Fruit fly (Drosophila melanogaster): ENCODE data around the gene U2af38.
A peak's percentile ranks its signal among the peaks of the same experiment; 100 is the strongest.

Gene U2af38

dm6 chr2L:322915-323314, 28.4 kb upstream of the U2af38 start (continued):
- no peak for TF ChIP-seq Chrac-16 (GFP tag; optimal IDR thresholded peaks at IDR 0.05)
- TF ChIP-seq cwo (GFP tag; optimal IDR thresholded peaks at IDR 0.05), result peak; percentile 0
- no peak for TF ChIP-seq gsb-n (tag; optimal IDR thresholded peaks at IDR 0.05)
- TF ChIP-seq org-1 (GFP tag; optimal IDR thresholded peaks at IDR 0.05), result no peak
- TF ChIP-seq B-H2 (GFP tag; optimal IDR thresholded peaks at IDR 0.05), result no peak
- TF ChIP-seq TFAM (GFP tag; optimal IDR thresholded peaks at IDR 0.05), result no peak
- TF ChIP-seq Dip3 (GFP tag; optimal IDR thresholded peaks at IDR 0.05), result no peak
- TF ChIP-seq CG11247 (GFP tag; IDR thresholded peaks at IDR 0.05), result no peak
- TF ChIP-seq CG3847 (GFP tag; IDR thresholded peaks at IDR 0.05), result no peak
- TF ChIP-seq mld (GFP tag; IDR thresholded peaks at IDR 0.05; ENCODE audit: partially characterized antibody), result no peak
- peak; percentile 55 for TF ChIP-seq GATAe (GFP tag; conservative IDR thresholded peaks at IDR 0.05)
- no peak for TF ChIP-seq Pdp1 (GFP tag; optimal IDR thresholded peaks at IDR 0.05)
- TF ChIP-seq CG6254 (GFP tag; optimal IDR thresholded peaks at IDR 0.05), result peak; percentile 29
- no peak for TF ChIP-seq br (optimal IDR thresholded peaks at IDR 0.05)
- peak; percentile 24 for TF ChIP-seq CG13296 (GFP tag; optimal IDR thresholded peaks at IDR 0.05)
- TF ChIP-seq CG12071 (GFP tag; optimal IDR thresholded peaks at IDR 0.05), result peak; percentile 46
- no peak for TF ChIP-seq slbo (GFP tag; IDR thresholded peaks at IDR 0.05)
- no peak for TF ChIP-seq CG1603 (tag; optimal IDR thresholded peaks at IDR 0.05)
- no peak for TF ChIP-seq Oaz (GFP tag; IDR thresholded peaks at IDR 0.05)
- TF ChIP-seq inv (GFP tag; IDR thresholded peaks at IDR 0.05; ENCODE audit: partially characterized antibody), result no peak
- TF ChIP-seq CG33213 (GFP tag; optimal IDR thresholded peaks at IDR 0.05), result no peak
- no peak for TF ChIP-seq CG43689 (GFP tag; IDR thresholded peaks at IDR 0.05)
- no peak for TF ChIP-seq crp (GFP tag; optimal IDR thresholded peaks at IDR 0.05)
- peak; percentile 60 for TF ChIP-seq CG34376 (GFP tag; optimal IDR thresholded peaks at IDR 0.05)
- TF ChIP-seq her (GFP tag; optimal IDR thresholded peaks at IDR 0.05), result no peak
- no peak for TF ChIP-seq tap (tag; optimal IDR thresholded peaks at IDR 0.05)

DNA sequence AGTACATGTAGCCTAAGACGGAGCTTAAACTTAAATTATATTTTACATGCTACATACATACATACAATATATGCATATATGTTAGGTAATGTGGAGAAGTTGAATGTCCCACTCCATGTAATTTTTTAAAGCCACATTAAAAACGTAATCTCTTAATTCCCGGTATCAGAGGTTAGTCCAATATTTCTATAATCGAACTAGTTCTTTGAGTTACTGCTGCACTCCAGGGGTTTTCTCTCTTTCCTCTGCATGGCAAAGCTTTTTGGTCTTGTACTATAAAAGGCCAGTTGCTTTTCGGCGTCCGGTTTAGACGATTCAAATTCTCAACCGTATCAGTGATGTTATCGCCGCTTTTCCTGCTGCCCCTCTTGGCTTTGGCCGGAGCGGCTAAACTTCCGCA, 27.3 kb upstream of the U2af38 start, which contains the start of gene CG33127:
Gene CG33127 (plus strand): TSS at position 309 of the 400 bp plus-strand sequence.
- TF ChIP-seq CG15514 (GFP tag; optimal IDR thresholded peaks at IDR 0.05) (peak; percentile 97), cad (GFP tag; optimal IDR thresholded peaks at IDR 0.05) (no peak)

DNA sequence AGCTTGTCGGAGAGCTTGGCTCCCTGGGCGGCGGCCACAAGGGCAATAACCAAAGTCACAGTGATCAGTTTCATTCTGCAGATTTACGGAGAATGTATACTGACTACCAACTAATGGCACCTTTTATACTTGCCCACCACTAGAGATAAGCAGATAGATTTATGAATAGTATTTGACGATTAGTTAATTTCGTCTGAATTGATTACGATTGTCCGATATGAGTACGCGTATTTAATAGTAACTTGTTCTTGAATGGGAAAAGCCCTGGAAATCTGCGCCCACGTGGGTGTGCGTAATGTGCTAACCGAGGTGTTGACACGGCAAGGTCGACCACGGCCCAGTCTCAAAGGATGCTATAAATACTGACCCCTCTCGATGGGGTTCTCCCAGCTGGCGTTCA, 26.7 kb upstream of the U2af38 start, which contains the start of gene CG11911:
Gene CG11911 (minus strand): TSS at position 101 of the 400 bp plus-strand sequence.
- TF ChIP-seq Ets97D (GFP tag; optimal IDR thresholded peaks at IDR 0.05) (no peak), ara (GFP tag; IDR thresholded peaks at IDR 0.05) (no peak), Ets65A (GFP tag) (peak; percentile 19), Spps (tag; optimal IDR thresholded peaks at IDR 0.05) (no peak), CG32532 (GFP tag; IDR thresholded peaks at IDR 0.05) (no peak), CG8359 (GFP tag; optimal IDR thresholded peaks at IDR 0.05; ENCODE audit: borderline replicate concordance) (no peak), Hr51 (GFP tag; optimal IDR thresholded peaks at IDR 0.05) (no peak), CG34224 (GFP tag; IDR thresholded peaks at IDR 0.05; ENCODE audit: partially characterized antibody) (no peak), BEAF-32 (GFP tag; optimal IDR thresholded peaks at IDR 0.05) (no peak), CG4820 (GFP tag; optimal IDR thresholded peaks at IDR 0.05) (no peak), grau (tag; optimal IDR thresholded peaks at IDR 0.05) (no peak), Lhr (GFP tag; optimal IDR thresholded peaks at IDR 0.05) (no peak), CG4854 (GFP tag; optimal IDR thresholded peaks at IDR 0.05) (no peak), exex (tag; optimal IDR thresholded peaks at IDR 0.05) (peak; percentile 83)
